Worm (Caenorhabditis elegans) whole organism, L2 larva: ENCODE measurements around the gene srh-244.

Source experiments
- C34F6.9 ChIP-seq: fragments of 150-350 bp; optimal IDR thresholded peaks from 2 replicates; lab custom pipeline; 2014; ENCODE audit warnings: missing biosample characterization, missing genetic modification characterization
- alr-1 ChIP-seq: fragments of 150-350 bp; optimal IDR thresholded peaks from 2 replicates; lab custom pipeline; 2014; ENCODE audit warnings: missing biosample characterization, missing genetic modification characterization
- ama-1 ChIP-seq: fragments of 150-350 bp; optimal IDR thresholded peaks from 2 replicates; lab custom pipeline; 2018; ENCODE audit warnings: inconsistent platforms
- ceh-82 ChIP-seq: fragments of 150-350 bp; optimal IDR thresholded peaks from 2 replicates; lab custom pipeline; 2014; ENCODE audit warnings: missing biosample characterization, missing genetic modification characterization
- mdl-1 ChIP-seq, 2 experiments: fragments of 150-350 bp in 1 of 2; sonication (generic microtip) in 1 of 2; optimal IDR thresholded peaks; 2 replicates each; lab custom pipeline; 2017; ENCODE audit warnings: missing biosample characterization in 2 of 2, missing genetic modification characterization in 2 of 2
- nhr-12 ChIP-seq: fragments of 150-350 bp; optimal IDR thresholded peaks from 2 replicates; lab custom pipeline; 2014; ENCODE audit warnings: missing biosample characterization, missing genetic modification characterization
- nhr-21 ChIP-seq: fragments of 150-350 bp; optimal IDR thresholded peaks from 2 replicates; lab custom pipeline; 2014; ENCODE audit warnings: missing biosample characterization, missing genetic modification characterization
- nhr-237 ChIP-seq: fragments of 150-350 bp; optimal IDR thresholded peaks from 2 replicates; lab custom pipeline; 2014; ENCODE audit warnings: missing biosample characterization, missing genetic modification characterization
- nhr-77 ChIP-seq: fragments of 150-350 bp; optimal IDR thresholded peaks from 2 replicates; lab custom pipeline; 2014; ENCODE audit warnings: missing biosample characterization, missing genetic modification characterization
- unc-39 ChIP-seq: fragments of 150-350 bp; optimal IDR thresholded peaks from 2 replicates; lab custom pipeline; 2014; ENCODE audit warnings: missing biosample characterization, missing genetic modification characterization
- ztf-11 ChIP-seq: sonication (generic microtip); optimal IDR thresholded peaks from 2 replicates; lab custom pipeline; 2017; ENCODE audit warnings: missing biosample characterization, missing genetic modification characterization

DNA sequence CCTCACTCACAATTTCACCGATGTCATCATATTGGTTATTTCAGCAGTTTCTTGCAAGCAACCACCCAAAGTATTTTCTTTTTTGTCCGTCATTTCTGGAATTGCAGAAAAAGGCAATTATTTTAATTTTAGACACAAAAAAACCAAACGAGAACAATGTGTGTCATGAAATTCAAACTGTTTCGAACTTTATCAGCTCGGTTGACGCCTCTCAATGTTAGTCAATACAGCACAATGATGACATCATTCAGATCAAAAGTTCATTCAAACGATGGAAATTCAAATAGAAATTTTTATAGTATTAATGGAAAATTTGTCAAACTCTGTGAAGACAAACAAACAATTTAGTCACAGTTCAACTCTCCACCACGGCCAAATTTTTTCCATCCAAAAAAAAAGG lies 48.3 kb downstream of the srh-244 start, which contains the start of gene fbxa-105:
- TF ChIP-seq alr-1 = no peak
- no peak for TF ChIP-seq ztf-11 (tag; lab: Kevin White, UChicago)
- TF ChIP-seq ama-1 (lab: Kevin White, UChicago) = no peak
- TF ChIP-seq unc-39 (tag; lab: Kevin White, UChicago) = no peak
- no peak for TF ChIP-seq mdl-1 (tag; optimal IDR thresholded peaks at IDR 0.05; lab: Kevin White, UChicago)
- no peak for TF ChIP-seq nhr-12 (tag; lab: Kevin White, UChicago)
- no peak for TF ChIP-seq ceh-82 (tag; lab: Kevin White, UChicago)
- TF ChIP-seq C34F6.9 (tag; lab: Kevin White, UChicago) = no peak
- no peak for TF ChIP-seq nhr-21 (tag; lab: Kevin White, UChicago)
- TF ChIP-seq nhr-77 (tag; lab: Kevin White, UChicago) = no peak
- TF ChIP-seq nhr-237 (tag; lab: Kevin White, UChicago) = no peak
